Worm (Caenorhabditis elegans) whole organism, L2 larva: Measurements from ENCODE around the gene pph-2.

Source experiments
- ceh-16 ChIP-seq: fragments of 150-350 bp; optimal IDR thresholded peaks from 2 replicates; lab custom pipeline; 2014; ENCODE audit warnings: missing biosample characterization, missing genetic modification characterization
- unc-62 ChIP-seq: fragments of 150-350 bp; optimal IDR thresholded peaks from 2 replicates; lab custom pipeline; 2014; ENCODE audit warnings: missing biosample characterization, missing genetic modification reagents, missing genetic modification characterization

DNA sequence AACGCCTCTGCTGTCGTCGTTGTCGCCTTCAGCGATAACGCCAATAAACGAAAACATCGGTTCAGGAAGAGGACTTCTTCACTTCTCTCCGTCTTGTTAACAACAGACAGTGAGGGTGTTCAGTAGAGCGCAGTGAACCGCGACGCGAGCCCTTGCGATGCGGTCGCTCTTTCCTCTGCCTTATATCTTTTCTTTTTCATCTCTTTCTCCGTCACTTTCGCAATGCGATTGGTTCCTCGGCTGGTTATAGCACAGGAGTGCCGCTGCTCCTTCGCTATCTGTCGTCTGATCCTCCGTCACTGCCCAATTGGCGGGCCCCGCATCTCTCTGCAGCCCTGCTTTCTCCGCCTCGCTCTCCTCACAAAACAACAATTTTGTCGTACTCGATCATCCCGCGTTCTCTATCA, 20.4 kb downstream of the pph-2 start:
- TF ChIP-seq unc-62 (GFP tag; lab: Kevin White, UChicago) = no peak
- TF ChIP-seq ceh-16 = no peak
